Worm (Caenorhabditis elegans): ENCODE measurements around the gene clec-143.

DNA sequence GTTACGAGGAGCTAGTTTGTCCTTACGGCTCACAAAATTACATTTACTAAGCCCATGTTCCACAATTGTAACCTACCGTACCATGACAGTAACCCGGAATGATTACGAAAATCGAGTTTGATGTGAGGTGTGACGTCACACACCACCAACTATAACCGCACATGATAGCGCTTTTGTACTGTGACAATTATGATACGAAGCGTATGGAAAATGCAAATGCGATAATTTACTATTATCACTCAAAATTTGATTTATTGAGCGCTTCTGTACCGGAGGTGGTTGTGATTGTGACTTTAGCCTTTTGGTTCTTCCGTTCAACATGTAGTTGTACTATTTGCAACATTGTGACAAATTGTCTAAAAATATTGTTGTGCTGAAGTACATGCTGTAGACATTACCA lies 15.5 kb upstream of the clec-143 start:
- TF ChIP-seq med-1 (GFP tag; optimal IDR thresholded peaks at IDR 0.05; ENCODE audit: insufficient read depth) = no peak
- TF ChIP-seq tab-1 (GFP tag; IDR thresholded peaks at IDR 0.05) = no peak
- no peak for TF ChIP-seq flt-1 (GFP tag; IDR thresholded peaks at IDR 0.05)
- TF ChIP-seq ztf-29 (GFP tag; IDR thresholded peaks at IDR 0.05) = no peak
- no peak for TF ChIP-seq ztf-23 (GFP tag; IDR thresholded peaks at IDR 0.05)
- no peak for TF ChIP-seq klf-2 (GFP tag; conservative IDR thresholded peaks at IDR 0.05)
- no peak for TF ChIP-seq cog-1 (tag; optimal IDR thresholded peaks at IDR 0.05)

Data from whole organism, midembryonic.